Worm (Caenorhabditis elegans) whole organism, mixed stage, embryonic: Measurements from ENCODE around the gene Y44A6D.6.

Experiments used
- bed-3 ChIP-seq: fragments of 200-800 bp; sonication (Bioruptor generic); optimal IDR thresholded peaks from 3 replicates; lab custom pipeline; 2018; ENCODE audit warnings: mild to moderate bottlenecking, missing genetic modification characterization, moderate library complexity, missing compliant biosample characterization
- blmp-1 ChIP-seq: fragments of 150-350 bp; optimal IDR thresholded peaks from 2 replicates; lab custom pipeline; 2014; ENCODE audit warnings: missing biosample characterization, missing genetic modification characterization
- ceh-39 ChIP-seq: fragments of 150-350 bp; optimal IDR thresholded peaks from 2 replicates; lab custom pipeline; 2014; ENCODE audit warnings: missing biosample characterization, missing genetic modification characterization
- ceh-43 ChIP-seq: fragments of 200-800 bp; sonication (Bioruptor generic); optimal IDR thresholded peaks from 2 replicates; lab custom pipeline; 2018; ENCODE audit warnings: mild to moderate bottlenecking, missing genetic modification characterization, moderate library complexity, missing compliant biosample characterization
- ceh-83 ChIP-seq: fragments of 200-800 bp; sonication (Bioruptor generic); optimal IDR thresholded peaks from 2 replicates; lab custom pipeline; 2018; ENCODE audit warnings: mild to moderate bottlenecking, missing genetic modification characterization, missing compliant biosample characterization
- ces-1 ChIP-seq: fragments of 150-350 bp; optimal IDR thresholded peaks from 2 replicates; lab custom pipeline; 2014; ENCODE audit warnings: missing biosample characterization, missing genetic modification reagents, missing genetic modification characterization
- drap-1 ChIP-seq: fragments of 200-800 bp; sonication (Bioruptor generic); optimal IDR thresholded peaks from 3 replicates; lab custom pipeline; 2018; ENCODE audit warnings: mild to moderate bottlenecking, missing genetic modification characterization, missing compliant biosample characterization
- elt-1 ChIP-seq: sonication (generic microtip); optimal IDR thresholded peaks from 2 replicates; lab custom pipeline; 2017; ENCODE audit warnings: missing genetic modification characterization, mild to moderate bottlenecking, missing compliant biosample characterization, antibody characterized with exemption, moderate library complexity, borderline replicate concordance; ENCODE audit not compliant: insufficient read depth
- elt-3 ChIP-seq: fragments of 150-350 bp; optimal IDR thresholded peaks from 2 replicates; lab custom pipeline; 2014; ENCODE audit warnings: missing biosample characterization, missing genetic modification characterization
- flh-1 ChIP-seq: fragments of 200-800 bp; sonication (Bioruptor generic); optimal IDR thresholded peaks from 2 replicates; lab custom pipeline; 2018; ENCODE audit warnings: mild to moderate bottlenecking, missing genetic modification characterization, moderate library complexity, missing compliant biosample characterization
- ham-2 ChIP-seq: fragments of 200-800 bp; sonication (Bioruptor generic); optimal IDR thresholded peaks from 2 replicates; lab custom pipeline; 2018; ENCODE audit warnings: mild to moderate bottlenecking, missing genetic modification characterization, missing compliant biosample characterization
- hlh-1 ChIP-seq: fragments of 150-350 bp; optimal IDR thresholded peaks from 2 replicates; lab custom pipeline; 2014; ENCODE audit warnings: missing biosample characterization, missing genetic modification reagents, missing genetic modification characterization
- lin-13 ChIP-seq: fragments of 150-350 bp; optimal IDR thresholded peaks from 2 replicates; lab custom pipeline; 2014; ENCODE audit warnings: missing biosample characterization, missing genetic modification characterization
- lin-32 ChIP-seq: fragments of 200-800 bp; sonication (Bioruptor generic); optimal IDR thresholded peaks from 2 replicates; lab custom pipeline; 2018; ENCODE audit warnings: mild to moderate bottlenecking, missing genetic modification characterization, missing compliant biosample characterization
- lsy-2 ChIP-seq: fragments of 150-350 bp; optimal IDR thresholded peaks from 2 replicates; lab custom pipeline; 2014; ENCODE audit warnings: missing biosample characterization, missing genetic modification characterization
- mab-5 ChIP-seq: fragments of 150-350 bp; optimal IDR thresholded peaks from 2 replicates; lab custom pipeline; 2014; ENCODE audit warnings: missing biosample characterization, missing genetic modification characterization
- mls-2 ChIP-seq: sonication (generic microtip); optimal IDR thresholded peaks from 2 replicates; lab custom pipeline; 2016; ENCODE audit warnings: mild to moderate bottlenecking, missing genetic modification characterization, moderate library complexity, missing compliant biosample characterization
- nhr-12 ChIP-seq: fragments of 150-350 bp; optimal IDR thresholded peaks from 2 replicates; lab custom pipeline; 2014; ENCODE audit warnings: missing biosample characterization, missing genetic modification characterization
- nhr-237 ChIP-seq: fragments of 150-350 bp; optimal IDR thresholded peaks from 2 replicates; lab custom pipeline; 2014; ENCODE audit warnings: missing biosample characterization, missing genetic modification characterization
- nhr-28 ChIP-seq: fragments of 150-350 bp; optimal IDR thresholded peaks from 2 replicates; lab custom pipeline; 2014; ENCODE audit warnings: missing biosample characterization, missing genetic modification characterization
- pha-4 ChIP-seq: fragments of 150-350 bp; optimal IDR thresholded peaks from 2 replicates; lab custom pipeline; 2018; ENCODE audit warnings: missing biosample characterization, missing genetic modification reagents, missing genetic modification characterization
- sem-2 ChIP-seq: fragments of 200-800 bp; sonication (Bioruptor generic); optimal IDR thresholded peaks from 2 replicates; lab custom pipeline; 2018; ENCODE audit warnings: mild to moderate bottlenecking, missing genetic modification characterization, missing compliant biosample characterization
- snpc-4 ChIP-seq: fragments of 150-350 bp; optimal IDR thresholded peaks from 2 replicates; lab custom pipeline; 2014; ENCODE audit warnings: missing biosample characterization, missing genetic modification characterization
- sptf-1 ChIP-seq: sonication (generic microtip); optimal IDR thresholded peaks from 2 replicates; lab custom pipeline; 2017; ENCODE audit warnings: mild to moderate bottlenecking, missing genetic modification characterization, moderate library complexity, missing compliant biosample characterization
- tbx-8 ChIP-seq: fragments of 200-800 bp; sonication (Bioruptor generic); optimal IDR thresholded peaks from 2 replicates; lab custom pipeline; 2018; ENCODE audit warnings: mild to moderate bottlenecking, missing genetic modification characterization, moderate library complexity, missing compliant biosample characterization
- unc-120 ChIP-seq: sonication (generic microtip); optimal IDR thresholded peaks from 2 replicates; lab custom pipeline; 2017; ENCODE audit warnings: missing genetic modification characterization, missing compliant biosample characterization; ENCODE audit not compliant: poor library complexity, severe bottlenecking
- unc-39 ChIP-seq: fragments of 150-350 bp; optimal IDR thresholded peaks from 2 replicates; lab custom pipeline; 2014; ENCODE audit warnings: missing biosample characterization, missing genetic modification characterization
- unc-62 ChIP-seq: fragments of 150-350 bp; optimal IDR thresholded peaks from 2 replicates; lab custom pipeline; 2014; ENCODE audit warnings: missing biosample characterization, missing genetic modification reagents, missing genetic modification characterization
- zip-8 ChIP-seq: fragments of 150-350 bp; optimal IDR thresholded peaks from 2 replicates; lab custom pipeline; 2014; ENCODE audit warnings: missing biosample characterization, missing genetic modification characterization

The Y44A6D.6 gene

DNA sequence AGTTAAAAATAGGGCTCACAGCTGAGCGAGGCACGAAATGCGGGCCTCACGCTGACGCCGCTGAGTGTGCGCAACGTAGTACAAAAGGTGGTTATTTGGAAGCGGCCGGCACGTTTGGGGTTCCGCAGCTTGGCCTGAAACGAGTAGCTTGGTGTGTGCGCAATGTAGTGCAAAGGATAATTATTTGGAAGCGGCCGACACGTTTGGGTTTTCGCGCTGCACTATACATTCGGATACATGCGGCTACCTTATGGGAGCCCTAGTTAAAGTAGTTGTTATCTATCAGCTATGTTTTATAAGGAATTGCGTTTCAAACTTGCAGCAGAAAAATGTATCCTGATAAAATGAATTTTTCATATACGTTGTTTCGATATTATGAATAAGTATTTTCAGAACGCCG is 17.1 kb upstream of the Y44A6D.6 start, which contains the start of gene Y44A6D.1:
Gene Y44A6D.1 (minus strand): TSS at position 23 of the 400 bp plus-strand sequence.
- TF ChIP-seq drap-1 (GFP tag; lab: Kevin White, UChicago) (peak; percentile 39), pha-4 (tag; lab: Kevin White, UChicago) (no peak)

DNA sequence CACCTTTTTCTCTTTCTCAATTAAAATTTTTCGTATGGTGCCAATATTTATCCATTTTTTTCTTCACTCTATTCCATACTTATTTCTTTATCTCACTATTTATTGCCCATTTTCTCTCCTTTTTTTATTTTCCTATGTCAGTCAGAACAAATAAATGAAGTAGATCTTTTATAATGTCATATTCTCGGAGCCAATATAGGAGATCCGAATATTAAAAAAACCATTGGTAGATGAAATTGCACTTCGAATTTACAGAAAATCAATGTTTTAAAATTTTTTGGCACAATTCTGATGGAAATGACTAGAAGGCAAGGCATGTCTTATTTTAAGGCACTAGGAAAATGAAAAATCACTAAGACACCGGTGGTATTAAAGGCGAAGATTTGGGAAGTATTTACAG is 16.5 kb upstream of the Y44A6D.6 start:
- TF ChIP-seq flh-1 (GFP tag; lab: Kevin White, UChicago) (no peak), unc-120 (tag; lab: Kevin White, UChicago) (no peak), elt-3 (no peak), mls-2 (no peak), ceh-43 (no peak), nhr-12 (tag; lab: Kevin White, UChicago) (no peak), sptf-1 (no peak), ces-1 (GFP tag; lab: Kevin White, UChicago) (no peak), pha-4 (tag; lab: Kevin White, UChicago) (no peak), lin-32 (GFP tag; lab: Kevin White, UChicago) (no peak)

DNA sequence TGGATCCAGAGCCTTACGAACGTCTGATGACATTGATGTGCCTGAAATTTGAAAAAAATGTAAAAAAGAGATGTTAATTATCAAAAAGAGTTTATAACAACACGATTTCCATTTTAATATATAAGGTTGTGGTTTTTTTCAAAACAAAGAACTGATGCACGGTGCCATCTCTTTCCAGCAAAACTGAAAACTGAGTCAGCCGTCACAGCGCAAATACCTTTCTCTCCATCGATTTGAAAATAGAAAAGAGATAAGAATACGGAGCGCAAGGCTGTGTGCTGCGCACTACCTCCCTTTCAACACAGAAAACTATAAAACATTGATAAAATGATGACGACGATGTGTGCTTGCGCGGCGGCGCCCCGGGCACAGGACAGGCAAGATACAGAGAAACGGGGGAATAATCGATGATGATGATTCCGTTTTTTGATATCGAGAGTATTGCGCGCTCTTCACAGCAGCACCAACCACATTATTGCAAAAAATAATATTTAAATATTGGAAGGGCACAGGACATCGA is 14.7 kb upstream of the Y44A6D.6 start, which contains the start of gene Y44A6D.3:
Gene Y44A6D.3 (minus strand): TSS at position 51 of the 520 bp plus-strand sequence.
- no peak for TF ChIP-seq zip-8 (tag; lab: Kevin White, UChicago)
- TF ChIP-seq unc-39 (tag; lab: Kevin White, UChicago), result no peak
- TF ChIP-seq lsy-2 (tag; lab: Kevin White, UChicago), result no peak
- TF ChIP-seq pha-4 (tag; lab: Kevin White, UChicago), result no peak
- no peak for TF ChIP-seq snpc-4 (tag; lab: Kevin White, UChicago)
- TF ChIP-seq unc-120 (tag; lab: Kevin White, UChicago), result no peak
- TF ChIP-seq ceh-43, result no peak
- TF ChIP-seq blmp-1 (tag; lab: Kevin White, UChicago), result no peak
- TF ChIP-seq ceh-83, result no peak
- TF ChIP-seq ham-2 (GFP tag; lab: Kevin White, UChicago), result no peak
- no peak for TF ChIP-seq tbx-8 (GFP tag; lab: Kevin White, UChicago)
- no peak for TF ChIP-seq ces-1 (GFP tag; lab: Kevin White, UChicago)
- no peak for TF ChIP-seq mab-5 (tag; lab: Kevin White, UChicago)
- TF ChIP-seq hlh-1 (tag; lab: Kevin White, UChicago), result no peak
- TF ChIP-seq lin-13, result no peak
- TF ChIP-seq bed-3 (GFP tag; lab: Kevin White, UChicago), result no peak
- no peak for TF ChIP-seq elt-1

- TF ChIP-seq drap-1 (GFP tag; lab: Kevin White, UChicago) (peak; percentile 41), lin-32 (GFP tag; lab: Kevin White, UChicago) (no peak), unc-62 (GFP tag; lab: Kevin White, UChicago) (peak; percentile 18), hlh-1 (tag; lab: Kevin White, UChicago) (peak; percentile 93), unc-120 (tag; lab: Kevin White, UChicago) (peak; percentile 72), zip-8 (tag; lab: Kevin White, UChicago) (no peak)
Observed at ce11 chrV:20793761-20794160, 13.4 kb upstream of the Y44A6D.6 start.

- no peak for TF ChIP-seq bed-3 (GFP tag; lab: Kevin White, UChicago)
- no peak for TF ChIP-seq ces-1 (GFP tag; lab: Kevin White, UChicago)
- TF ChIP-seq ceh-39 (tag; lab: Kevin White, UChicago), result no peak
- TF ChIP-seq unc-120 (tag; lab: Kevin White, UChicago), result no peak
- no peak for TF ChIP-seq unc-39 (tag; lab: Kevin White, UChicago)
- no peak for TF ChIP-seq lin-13
- TF ChIP-seq lsy-2 (tag; lab: Kevin White, UChicago), result no peak
- TF ChIP-seq nhr-237 (tag; lab: Kevin White, UChicago), result no peak
- no peak for TF ChIP-seq lin-32 (GFP tag; lab: Kevin White, UChicago)
- TF ChIP-seq mab-5 (tag; lab: Kevin White, UChicago), result no peak
- no peak for TF ChIP-seq elt-3
- no peak for TF ChIP-seq blmp-1 (tag; lab: Kevin White, UChicago)
- TF ChIP-seq nhr-28 (tag; lab: Kevin White, UChicago), result no peak
- no peak for TF ChIP-seq zip-8 (tag; lab: Kevin White, UChicago)
- TF ChIP-seq sem-2 (GFP tag; lab: Kevin White, UChicago), result no peak
- TF ChIP-seq, all 35 proteins: peak for 0
Observed at ce11 chrV:20797918-20798317, 9.2 kb upstream of the Y44A6D.6 start, which contains the start of gene sdf-9. Gene sdf-9 (plus strand): TSS chrV:20798218.
